Worm (Caenorhabditis elegans) whole organism, early embryonic: ENCODE results near the gene F49F1.11.

Experiments
- B0310.2 ChIP-seq: sonication (generic microtip); optimal IDR thresholded peaks from 2 replicates; lab custom pipeline; 2016; ENCODE audit warnings: mild to moderate bottlenecking, missing genetic modification characterization, missing compliant biosample characterization
- F13C5.2 ChIP-seq: sonication (generic microtip); optimal IDR thresholded peaks from 2 replicates; lab custom pipeline; 2017; ENCODE audit warnings: mild to moderate bottlenecking, missing genetic modification characterization, inconsistent platforms, missing compliant biosample characterization
- aly-1 ChIP-seq: sonication (generic microtip); optimal IDR thresholded peaks from 2 replicates; lab custom pipeline; 2016; ENCODE audit warnings: missing genetic modification characterization, missing compliant biosample characterization
- ama-1 ChIP-seq: fragments of 150-350 bp; optimal IDR thresholded peaks from 2 replicates; lab custom pipeline; 2014
- ceh-36 ChIP-seq: sonication (generic microtip); optimal IDR thresholded peaks from 2 replicates; lab custom pipeline; 2016; ENCODE audit warnings: missing genetic modification characterization, inconsistent platforms, missing compliant biosample characterization
- ets-7 ChIP-seq: sonication (generic microtip); optimal IDR thresholded peaks from 2 replicates; lab custom pipeline; 2016; ENCODE audit warnings: missing genotype, missing genetic modification characterization, missing compliant biosample characterization
- flt-1 ChIP-seq: fragments of 200-800 bp; sonication (Bioruptor generic); IDR thresholded peaks from 2 replicates; pipeline ENCODE4 v1.3.6; 2022; ENCODE audit warnings: missing genetic modification characterization, missing compliant biosample characterization
- hmbx-1 ChIP-seq: sonication (generic microtip); optimal IDR thresholded peaks from 2 replicates; lab custom pipeline; 2016; ENCODE audit warnings: mild to moderate bottlenecking, missing genetic modification characterization, missing compliant biosample characterization
- hmg-4 ChIP-seq: fragments of 200-800 bp; sonication (Bioruptor generic); optimal IDR thresholded peaks from 2 replicates; lab custom pipeline; 2018; ENCODE audit warnings: mild to moderate bottlenecking, missing genetic modification characterization, missing compliant biosample characterization
- hnd-1 ChIP-seq: sonication (generic microtip); optimal IDR thresholded peaks from 2 replicates; lab custom pipeline; 2016; ENCODE audit warnings: missing genetic modification characterization, missing compliant biosample characterization
- tbx-11 ChIP-seq: fragments of 200-800 bp; sonication (Bioruptor generic); IDR thresholded peaks from 2 replicates; pipeline ENCODE4 v1.3.6; 2022; ENCODE audit warnings: missing genetic modification characterization, missing compliant biosample characterization
- tbx-37 ChIP-seq: fragments of 200-800 bp; sonication (Bioruptor generic); conservative IDR thresholded peaks from 2 replicates; pipeline ENCODE4 v1.3.6; 2022; ENCODE audit warnings: missing genetic modification reagents, missing genetic modification characterization, missing compliant biosample characterization

- TF ChIP-seq F13C5.2 (tag; lab: Kevin White, UChicago) (no peak), flt-1 (GFP tag; lab: Robert Waterston, UW) (no peak), hnd-1 (tag; lab: Kevin White, UChicago) (no peak), ceh-36 (tag; lab: Kevin White, UChicago) (no peak), ets-7 (no peak), hmbx-1 (tag; lab: Kevin White, UChicago) (no peak), ama-1 (lab: Kevin White, UChicago) (no peak), hmg-4 (GFP tag; lab: Kevin White, UChicago) (no peak), B0310.2 (no peak), tbx-11 (GFP tag; lab: Robert Waterston, UW) (no peak), tbx-37 (GFP tag; lab: Robert Waterston, UW) (no peak), aly-1 (tag; lab: Kevin White, UChicago) (no peak)
Observed at ce11 chrIV:4120263-4120662, 20.9 kb downstream of the F49F1.11 start, which contains the start of gene F49F1.5.
